Worm (Caenorhabditis elegans): Measurements from ENCODE around the gene ZC239.17.
"Not testable (repeated sequence)": the region's sequence is repeated elsewhere in the genome, so short reads cannot be mapped to it uniquely, and the experiment has no call there.

DNA sequence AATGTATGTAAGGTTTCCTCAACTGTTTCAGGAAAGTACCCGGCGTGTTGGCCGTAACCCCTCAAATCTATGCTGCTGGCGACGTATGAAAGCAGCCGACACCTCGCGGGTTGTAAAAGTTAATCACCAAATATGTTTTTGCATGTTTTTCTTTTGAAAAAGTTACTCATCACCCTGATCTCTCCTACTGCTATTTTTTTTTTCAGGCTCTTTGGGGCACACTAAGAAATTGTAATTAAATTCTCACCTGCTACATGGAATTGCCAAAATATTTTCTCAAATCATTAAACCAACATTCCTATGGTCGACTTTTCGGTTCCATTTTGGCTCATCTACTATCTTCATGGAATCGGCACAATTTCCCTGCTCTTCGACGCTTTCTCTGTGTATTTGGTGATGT is 40.8 kb downstream of the ZC239.17 start, which contains the start of gene sri-78:
- not testable (repeated sequence) for TF ChIP-seq him-1, W03F9.2 (tag; optimal IDR thresholded peaks at IDR 0.05)
